Fruit fly (Drosophila melanogaster): Measurements from ENCODE around the gene pinta.

The pinta gene

DNA sequence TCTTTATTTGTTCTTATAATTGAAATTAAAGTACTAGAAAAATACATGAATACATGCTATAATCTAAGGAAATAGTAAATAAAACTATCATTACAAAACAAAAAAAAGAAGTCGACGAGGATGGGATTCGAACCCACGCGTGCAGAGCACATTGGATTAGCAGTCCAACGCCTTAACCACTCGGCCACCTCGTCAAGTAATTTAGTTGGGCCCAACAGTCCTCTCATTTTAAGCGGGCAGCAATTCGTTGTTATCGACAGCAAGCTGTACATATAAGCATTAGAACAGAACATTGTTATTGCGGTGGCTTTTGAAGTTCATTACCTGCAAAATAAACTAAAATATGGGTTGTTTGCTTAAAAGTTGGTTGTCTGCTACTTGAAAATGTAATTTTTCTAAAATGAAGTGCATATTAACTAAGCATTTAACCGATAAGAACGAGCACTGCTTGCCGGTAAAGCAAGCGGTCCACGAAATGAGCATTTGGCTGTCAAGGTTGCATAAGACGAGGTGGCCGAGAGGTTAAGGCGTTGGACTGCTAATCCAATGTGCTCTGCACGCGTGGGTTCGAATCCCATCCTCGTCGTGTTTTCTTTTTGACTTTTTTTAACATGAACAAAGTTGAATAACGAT is 27.5 kb downstream of the pinta start (continued):
- TF ChIP-seq Stat92E (GFP tag; optimal IDR thresholded peaks at IDR 0.05) (peak in 1 of 3 experiments; percentile 73), CG32532 (GFP tag; IDR thresholded peaks at IDR 0.05) (no peak), Sry-δ (GFP tag; optimal IDR thresholded peaks at IDR 0.05) (no peak), CG31441 (GFP tag; IDR thresholded peaks at IDR 0.05) (no peak), CG8290 (GFP tag; optimal IDR thresholded peaks at IDR 0.05) (no peak), CG8290 (tag; optimal IDR thresholded peaks at IDR 0.05) (peak in 1 of 2 experiments; percentile 16), salm (tag; optimal IDR thresholded peaks at IDR 0.05) (no peak), CG15269 (tag; optimal IDR thresholded peaks at IDR 0.05) (no peak), CG10147 (GFP tag; optimal IDR thresholded peaks at IDR 0.05) (peak; percentile 21), CG13424 (tag; optimal IDR thresholded peaks at IDR 0.05) (no peak), unc-4 (GFP tag; IDR thresholded peaks at IDR 0.05; ENCODE audit: partially characterized antibody) (peak; percentile 44; the same call in 1 of the 2 replicates), CG17186 (GFP tag; optimal IDR thresholded peaks at IDR 0.05) (no peak), cato (GFP tag; optimal IDR thresholded peaks at IDR 0.05; ENCODE audit: borderline replicate concordance) (no peak), CG7271 (tag; optimal IDR thresholded peaks at IDR 0.05) (no peak), slp2 (GFP tag; optimal IDR thresholded peaks at IDR 0.05) (no peak), gce (GFP tag; IDR thresholded peaks at IDR 0.05) (no peak), Dp (GFP tag; optimal IDR thresholded peaks at IDR 0.05) (no peak), CHES-1-like (GFP tag; optimal IDR thresholded peaks at IDR 0.05) (no peak), tna (GFP tag; IDR thresholded peaks at IDR 0.05; ENCODE audit: partially characterized antibody) (peak; percentile 81), Ets65A (GFP tag) (no peak), Med (GFP tag) (peak; percentile 63), run (tag; optimal IDR thresholded peaks at IDR 0.05) (no peak), CG1603 (tag; optimal IDR thresholded peaks at IDR 0.05) (no peak), Dfd (GFP tag; optimal IDR thresholded peaks at IDR 0.05) (peak in 1 of 2 experiments; percentile 93), CG4360 (GFP tag; IDR thresholded peaks at IDR 0.05) (0 out of 2 replicates have a peak, but pooled peaks have one; percentile 16), CG6683 (GFP tag; optimal IDR thresholded peaks at IDR 0.05) (no peak), lola (GFP tag; optimal IDR thresholded peaks at IDR 0.05) (no peak), CG15073 (GFP tag; optimal IDR thresholded peaks at IDR 0.05) (no peak), CG10462 (GFP tag; optimal IDR thresholded peaks at IDR 0.05) (no peak), CG1233 (GFP tag; optimal IDR thresholded peaks at IDR 0.05) (no peak), Adf1 (GFP tag; IDR thresholded peaks at IDR 0.05) (no peak), Gug (GFP tag; IDR thresholded peaks at IDR 0.05) (no peak), CG1792 (GFP tag; optimal IDR thresholded peaks at IDR 0.05) (no peak), chn (GFP tag; optimal IDR thresholded peaks at IDR 0.05) (no peak), CG9437 (GFP tag; optimal IDR thresholded peaks at IDR 0.05) (no peak), HmgZ (tag; optimal IDR thresholded peaks at IDR 0.05) (peak; percentile 37), Vsx1 (GFP tag; optimal IDR thresholded peaks at IDR 0.05) (no peak), CG2875 (GFP tag; optimal IDR thresholded peaks at IDR 0.05) (no peak), twi (tag; optimal IDR thresholded peaks at IDR 0.05) (no peak), ci (GFP tag; IDR thresholded peaks at IDR 0.05) (no peak), sens-2 (GFP tag; IDR thresholded peaks at IDR 0.05) (no peak), CG12769 (tag; optimal IDR thresholded peaks at IDR 0.05) (no peak), ERR (GFP tag; optimal IDR thresholded peaks at IDR 0.05) (no peak), CG3726 (GFP tag; IDR thresholded peaks at IDR 0.05) (no peak), ase (GFP tag; IDR thresholded peaks at IDR 0.05) (no peak), grn (GFP tag; optimal IDR thresholded peaks at IDR 0.05) (no peak), Bdp1 (GFP tag; optimal IDR thresholded peaks at IDR 0.05) (peak; percentile 100), stc (GFP tag; IDR thresholded peaks at IDR 0.05) (no peak), Lim3 (GFP tag; IDR thresholded peaks at IDR 0.05) (no peak), sqz (GFP tag; optimal IDR thresholded peaks at IDR 0.05) (no peak)
